Fruit fly (Drosophila melanogaster): ENCODE data around the gene Als2.

dm6 chr3L:21700052-21700451, 20.5 kb upstream of the Als2 start:
- TF ChIP-seq CTCF (optimal IDR thresholded peaks at IDR 0.05) (no peak), CG8478 (optimal IDR thresholded peaks at IDR 0.05) (no peak)
